Fruit fly (Drosophila melanogaster) whole organism, prepupa: ENCODE data around the gene Gcn2.

Experiments
- CG6163 ChIP-seq: fragments of 200-800 bp; sonication (Bioruptor generic); IDR thresholded peaks from 3 replicates; pipeline ENCODE4 v1.3.6; 2022; ENCODE audit warnings: missing biosample characterization, missing genetic modification characterization
- Sox14 ChIP-seq: fragments of 200-800 bp; sonication (Bioruptor generic); optimal IDR thresholded peaks from 3 replicates; lab custom pipeline; 2016; ENCODE audit warnings: missing biosample characterization, missing genetic modification characterization
- salr ChIP-seq, 2 experiments: fragments of 200-800 bp; sonication (Bioruptor generic); optimal IDR thresholded peaks; 3 replicates each; lab custom pipeline; 2016 to 2018; ENCODE audit warnings: missing biosample characterization in 2 of 2, missing genetic modification characterization in 2 of 2, mild to moderate bottlenecking in 1 of 2

dm6 chr3R:31421995-31422394 is 26.5 kb downstream of the Gcn2 start:
- TF ChIP-seq Sox14 (GFP tag; lab: Kevin White, UChicago): no peak
- TF ChIP-seq CG6163 (GFP tag; lab: Robert Waterston, UW): no peak
- no peak for TF ChIP-seq salr (GFP tag; optimal IDR thresholded peaks at IDR 0.05; lab: Kevin White, UChicago)
